Worm (Caenorhabditis elegans) whole organism, L2 larva: ENCODE measurements around the gene eif-3.D.
A peak's percentile ranks its signal among the peaks of the same experiment; 100 is the strongest.

Experiments
- C34F6.9 ChIP-seq: fragments of 150-350 bp; optimal IDR thresholded peaks from 2 replicates; lab custom pipeline; 2014; ENCODE audit warnings: missing biosample characterization, missing genetic modification characterization
- F13H6.1 ChIP-seq: sonication (generic microtip); optimal IDR thresholded peaks from 2 replicates; lab custom pipeline; 2016; ENCODE audit warnings: missing genetic modification characterization, missing compliant biosample characterization
- ZK546.5 ChIP-seq: sonication (generic microtip); optimal IDR thresholded peaks from 2 replicates; lab custom pipeline; 2017; ENCODE audit warnings: missing biosample characterization, missing genetic modification characterization
- alr-1 ChIP-seq: fragments of 150-350 bp; optimal IDR thresholded peaks from 2 replicates; lab custom pipeline; 2014; ENCODE audit warnings: missing biosample characterization, missing genetic modification characterization
- aly-2 ChIP-seq: fragments of 150-350 bp; optimal IDR thresholded peaks from 2 replicates; lab custom pipeline; 2014; ENCODE audit warnings: missing biosample characterization, missing genetic modification characterization
- ama-1 ChIP-seq: fragments of 150-350 bp; optimal IDR thresholded peaks from 2 replicates; lab custom pipeline; 2018; ENCODE audit warnings: inconsistent platforms
- ceh-16 ChIP-seq: fragments of 150-350 bp; optimal IDR thresholded peaks from 2 replicates; lab custom pipeline; 2014; ENCODE audit warnings: missing biosample characterization, missing genetic modification characterization
- ceh-82 ChIP-seq: fragments of 150-350 bp; optimal IDR thresholded peaks from 2 replicates; lab custom pipeline; 2014; ENCODE audit warnings: missing biosample characterization, missing genetic modification characterization
- crh-2 ChIP-seq: sonication (generic microtip); optimal IDR thresholded peaks from 2 replicates; lab custom pipeline; 2017; ENCODE audit warnings: missing biosample characterization, missing genetic modification characterization
- dmd-4 ChIP-seq: sonication (generic microtip); optimal IDR thresholded peaks from 2 replicates; lab custom pipeline; 2017; ENCODE audit warnings: missing biosample characterization, missing genetic modification characterization
- egl-27 ChIP-seq: sonication (generic microtip); optimal IDR thresholded peaks from 3 replicates; lab custom pipeline; 2017; ENCODE audit warnings: missing biosample characterization, missing genetic modification reagents, missing genetic modification characterization
- elt-3 ChIP-seq: sonication (generic microtip); optimal IDR thresholded peaks from 2 replicates; lab custom pipeline; 2017; ENCODE audit warnings: missing biosample characterization, missing genetic modification characterization
- fos-1 ChIP-seq: fragments of 150-350 bp; optimal IDR thresholded peaks from 2 replicates; lab custom pipeline; 2014; ENCODE audit warnings: missing biosample characterization, missing genetic modification characterization
- gmeb-1 ChIP-seq: fragments of 150-350 bp; optimal IDR thresholded peaks from 2 replicates; lab custom pipeline; 2014; ENCODE audit warnings: missing biosample characterization, missing genetic modification characterization
- lin-11 ChIP-seq: fragments of 150-350 bp; sonication (generic microtip); optimal IDR thresholded peaks from 2 replicates; lab custom pipeline; 2014; ENCODE audit warnings: missing biosample characterization, missing genetic modification characterization, inconsistent platforms, mixed read lengths
- lin-13 ChIP-seq: fragments of 150-350 bp; optimal IDR thresholded peaks from 2 replicates; lab custom pipeline; 2014; ENCODE audit warnings: missing biosample characterization, missing genetic modification reagents, missing genetic modification characterization
- lsy-2 ChIP-seq, 2 experiments: fragments of 150-350 bp in 1 of 2; sonication (generic microtip) in 1 of 2; optimal IDR thresholded peaks; 2 replicates each; lab custom pipeline; 2014 to 2017; ENCODE audit warnings: missing biosample characterization in 2 of 2, missing genetic modification characterization in 2 of 2
- mab-5 ChIP-seq: fragments of 150-350 bp; optimal IDR thresholded peaks from 2 replicates; lab custom pipeline; 2014; ENCODE audit warnings: missing biosample characterization, missing genetic modification characterization
- nhr-10 ChIP-seq: sonication (generic microtip); optimal IDR thresholded peaks from 2 replicates; lab custom pipeline; 2017; ENCODE audit warnings: missing biosample characterization, missing genetic modification characterization
- nhr-11 ChIP-seq: fragments of 150-350 bp; optimal IDR thresholded peaks from 2 replicates; lab custom pipeline; 2014; ENCODE audit warnings: missing biosample characterization, missing genetic modification characterization
- nhr-12 ChIP-seq: fragments of 150-350 bp; optimal IDR thresholded peaks from 2 replicates; lab custom pipeline; 2014; ENCODE audit warnings: missing biosample characterization, missing genetic modification characterization
- nhr-129 ChIP-seq: fragments of 150-350 bp; optimal IDR thresholded peaks from 2 replicates; lab custom pipeline; 2014; ENCODE audit warnings: missing biosample characterization, missing genetic modification characterization
- nhr-21 ChIP-seq: fragments of 150-350 bp; optimal IDR thresholded peaks from 2 replicates; lab custom pipeline; 2014; ENCODE audit warnings: missing biosample characterization, missing genetic modification characterization
- nhr-237 ChIP-seq: fragments of 150-350 bp; optimal IDR thresholded peaks from 2 replicates; lab custom pipeline; 2014; ENCODE audit warnings: missing biosample characterization, missing genetic modification characterization
- nhr-25 ChIP-seq: fragments of 150-350 bp; sonication (generic microtip); optimal IDR thresholded peaks from 3 replicates; lab custom pipeline; 2014; ENCODE audit warnings: missing biosample characterization, missing genetic modification characterization
- nhr-6 ChIP-seq: fragments of 150-350 bp; optimal IDR thresholded peaks from 2 replicates; lab custom pipeline; 2014; ENCODE audit warnings: missing biosample characterization, missing genetic modification characterization
- peb-1 ChIP-seq: fragments of 150-350 bp; optimal IDR thresholded peaks from 2 replicates; lab custom pipeline; 2014; ENCODE audit warnings: missing biosample characterization, missing genetic modification characterization
- sma-3 ChIP-seq: sonication (generic microtip); optimal IDR thresholded peaks from 2 replicates; lab custom pipeline; 2016; ENCODE audit warnings: missing genetic modification reagents, missing genetic modification characterization, missing compliant biosample characterization
- sma-9 ChIP-seq, 2 experiments: fragments of 150-350 bp in 1 of 2; sonication (generic microtip) in 1 of 2; optimal IDR thresholded peaks; 2 replicates each; lab custom pipeline; 2014 to 2016; ENCODE audit warnings: missing genetic modification characterization in 2 of 2, mild to moderate bottlenecking in 1 of 2, missing biosample characterization in 1 of 2, missing compliant biosample characterization in 1 of 2, missing genetic modification reagents in 1 of 2, moderate library complexity in 1 of 2
- snpc-4 ChIP-seq: fragments of 150-350 bp; optimal IDR thresholded peaks from 2 replicates; lab custom pipeline; 2014; ENCODE audit warnings: missing biosample characterization, missing genetic modification characterization
- unc-39 ChIP-seq: fragments of 150-350 bp; optimal IDR thresholded peaks from 2 replicates; lab custom pipeline; 2014; ENCODE audit warnings: missing biosample characterization, missing genetic modification characterization
- unc-55 ChIP-seq: fragments of 150-350 bp; sonication (generic microtip); optimal IDR thresholded peaks from 3 replicates; lab custom pipeline; 2014; ENCODE audit warnings: missing biosample characterization, missing genetic modification reagents, missing genetic modification characterization
- zag-1 ChIP-seq: fragments of 150-350 bp; optimal IDR thresholded peaks from 2 replicates; lab custom pipeline; 2014; ENCODE audit warnings: missing biosample characterization, missing genetic modification characterization
- ztf-1 ChIP-seq: fragments of 200-800 bp; sonication (Bioruptor generic); conservative IDR thresholded peaks from 2 replicates; pipeline ENCODE4 v1.3.6; 2022; ENCODE audit warnings: missing genetic modification characterization, missing compliant biosample characterization
- ztf-4 ChIP-seq: fragments of 150-350 bp; optimal IDR thresholded peaks from 2 replicates; lab custom pipeline; 2014; ENCODE audit warnings: missing biosample characterization, missing genetic modification characterization

Gene eif-3.D

DNA sequence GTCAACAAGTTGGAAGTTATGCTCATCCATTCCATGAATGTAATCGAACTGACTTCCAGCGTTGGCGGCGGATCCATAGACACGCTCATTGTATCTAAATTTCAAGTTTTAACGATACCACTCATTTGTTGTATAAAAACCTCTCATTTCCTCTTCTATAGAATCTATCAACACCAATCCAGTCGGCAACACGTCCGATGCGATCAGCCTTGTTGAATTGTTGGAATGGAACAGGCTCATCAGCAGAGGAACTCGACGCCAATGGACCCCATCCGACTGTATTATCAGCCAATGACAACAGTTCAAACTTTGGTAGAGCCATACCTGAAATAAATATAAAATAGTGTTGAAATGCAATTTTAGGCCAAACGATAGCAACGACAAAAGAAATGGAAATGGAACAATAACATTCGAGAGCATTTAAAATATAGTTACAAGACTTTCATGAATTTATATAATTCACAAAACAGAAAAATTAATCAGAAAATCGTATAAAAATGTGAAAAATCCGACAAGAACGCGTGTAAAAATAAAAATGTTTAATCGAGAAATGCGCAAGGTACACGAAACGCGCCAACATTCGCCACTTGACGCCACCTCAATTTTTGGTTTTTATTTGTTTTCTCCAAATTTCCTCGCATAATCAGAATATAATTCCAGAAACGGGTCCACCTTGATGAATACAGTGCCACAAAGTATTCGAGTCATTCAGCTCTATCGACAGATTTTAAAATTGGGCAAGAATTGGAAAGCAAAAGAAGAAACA is at the start of gene eif-3.D, which contains the start of gene R08D7.4:
TSS of gene eif-3.D (minus strand) at position 324 of the 766 bp plus-strand sequence.
TSS of gene R08D7.4 (plus strand) at position 638 of the 766 bp plus-strand sequence.
- TF ChIP-seq gmeb-1 (tag; lab: Kevin White, UChicago) (peak; percentile 72), mab-5 (tag; lab: Kevin White, UChicago) (peak; percentile 42), zag-1 (tag; lab: Kevin White, UChicago) (no peak), sma-9 (GFP tag; optimal IDR thresholded peaks at IDR 0.05; lab: Kevin White, UChicago) (peak; percentile 38), sma-9 (tag; optimal IDR thresholded peaks at IDR 0.05; lab: Kevin White, UChicago) (no peak), lsy-2 (tag; optimal IDR thresholded peaks at IDR 0.05; lab: Kevin White, UChicago) (peak; percentile 71 to 83), lin-13 (peak; percentile 23), nhr-12 (tag; lab: Kevin White, UChicago) (no peak), sma-3 (GFP tag; lab: Kevin White, UChicago) (peak; percentile 8), crh-2 (tag; lab: Kevin White, UChicago) (peak; percentile 59), ceh-16 (tag; lab: Kevin White, UChicago) (no peak), unc-55 (GFP tag; lab: Kevin White, UChicago) (peak; percentile 84), lin-11 (tag; lab: Kevin White, UChicago) (peak; percentile 13), C34F6.9 (peak; percentile 87), nhr-25 (tag; lab: Kevin White, UChicago) (peak; percentile 44), F13H6.1 (tag; lab: Kevin White, UChicago) (peak; percentile 48), nhr-6 (no peak), nhr-129 (tag; lab: Kevin White, UChicago) (peak; percentile 63)

DNA sequence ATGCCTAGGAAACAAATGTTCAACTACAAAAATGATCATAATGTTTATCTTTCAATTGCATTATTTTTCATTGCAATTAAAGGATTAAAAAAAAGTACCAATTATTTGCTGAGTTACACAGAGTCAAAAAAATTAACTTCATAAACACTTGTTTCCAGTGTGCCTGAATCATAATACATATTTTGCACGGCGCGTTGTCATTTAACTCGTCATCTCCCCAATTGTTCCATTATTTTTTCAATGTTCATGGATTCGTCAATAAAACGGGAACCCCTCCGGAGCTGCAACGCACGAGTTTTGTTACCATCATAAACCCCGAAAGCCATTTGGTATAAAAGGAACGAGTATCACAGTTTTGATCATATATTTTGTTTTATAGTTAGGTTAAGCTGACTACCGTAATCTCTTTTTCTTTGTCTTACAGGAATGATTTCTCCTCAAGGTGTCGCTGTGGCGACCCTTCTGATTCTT is 45.8 kb upstream of the eif-3.D start, which contains the start of gene F59B2.12:
TSS of gene F59B2.12 (plus strand) at position 421 of the 471 bp plus-strand sequence.
- TF ChIP-seq nhr-10 (tag; lab: Kevin White, UChicago): no peak
- no peak for TF ChIP-seq nhr-11 (tag; lab: Kevin White, UChicago)
- no peak for TF ChIP-seq ceh-82
- no peak for TF ChIP-seq nhr-129 (tag; lab: Kevin White, UChicago)
- TF ChIP-seq peb-1 (tag; lab: Kevin White, UChicago): no peak
- no peak for TF ChIP-seq nhr-6
- no peak for TF ChIP-seq ztf-1 (GFP tag; lab: Robert Waterston, UW)
- no peak for TF ChIP-seq ZK546.5 (tag; lab: Kevin White, UChicago)
- TF ChIP-seq nhr-237 (tag; lab: Kevin White, UChicago): no peak
- TF ChIP-seq ztf-4: no peak
- no peak for TF ChIP-seq snpc-4 (tag; lab: Kevin White, UChicago)
- no peak for TF ChIP-seq egl-27 (tag; lab: Kevin White, UChicago)
- TF ChIP-seq nhr-12 (tag; lab: Kevin White, UChicago): no peak
- no peak for TF ChIP-seq crh-2 (tag; lab: Kevin White, UChicago)
- TF ChIP-seq, all 48 proteins: peak for 0

ce11 chrIII:9012309-9012708 is 40.9 kb upstream of the eif-3.D start, which contains the start of gene F59B2.9:
TSS of gene F59B2.9 (minus strand) at chrIII:9012409.
- TF ChIP-seq dmd-4 (tag; lab: Kevin White, UChicago) (no peak), elt-3 (tag; lab: Kevin White, UChicago) (no peak), lin-13 (no peak), sma-3 (GFP tag; lab: Kevin White, UChicago) (no peak), nhr-6 (no peak), fos-1 (tag; lab: Kevin White, UChicago) (no peak), nhr-11 (tag; lab: Kevin White, UChicago) (no peak), F13H6.1 (tag; lab: Kevin White, UChicago) (no peak), aly-2 (tag; lab: Kevin White, UChicago) (no peak), nhr-21 (no peak), gmeb-1 (tag; lab: Kevin White, UChicago) (no peak), sma-9 (GFP tag; optimal IDR thresholded peaks at IDR 0.05; lab: Kevin White, UChicago) (no peak), sma-9 (tag; optimal IDR thresholded peaks at IDR 0.05; lab: Kevin White, UChicago) (no peak)

DNA sequence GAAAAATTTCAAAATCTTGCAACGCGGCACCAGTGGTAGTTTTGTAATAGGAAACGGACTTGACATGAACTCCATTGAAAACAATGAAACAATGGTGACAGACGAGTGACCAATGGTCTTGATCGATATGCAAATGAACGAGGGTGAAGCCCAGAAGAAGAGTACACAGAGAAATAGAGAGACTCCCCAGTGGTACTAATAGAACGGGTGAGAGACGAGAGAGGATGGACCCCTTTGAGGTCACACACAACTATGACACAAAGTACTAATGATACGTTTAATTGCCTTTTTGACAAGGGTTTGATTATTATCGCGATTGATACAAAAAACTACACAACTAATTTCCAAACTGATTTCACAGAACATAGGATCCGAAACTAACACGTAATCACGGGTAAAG is 38.7 kb upstream of the eif-3.D start, which contains the start of gene F59B2.8:
TSS of gene F59B2.8 (minus strand) at position 151 of the 400 bp plus-strand sequence.
- no peak for TF ChIP-seq ama-1 (lab: Kevin White, UChicago)
- TF ChIP-seq sma-3 (GFP tag; lab: Kevin White, UChicago): no peak
- TF ChIP-seq unc-39 (tag; lab: Kevin White, UChicago): no peak
- TF ChIP-seq nhr-21: no peak
- TF ChIP-seq nhr-11 (tag; lab: Kevin White, UChicago): no peak
- no peak for TF ChIP-seq sma-9 (GFP tag; optimal IDR thresholded peaks at IDR 0.05; lab: Kevin White, UChicago)
- TF ChIP-seq sma-9 (tag; optimal IDR thresholded peaks at IDR 0.05; lab: Kevin White, UChicago): no peak
- TF ChIP-seq lin-11 (tag; lab: Kevin White, UChicago): no peak
- TF ChIP-seq alr-1 (tag; lab: Kevin White, UChicago): no peak
